Fruit fly (Drosophila melanogaster) whole organism, embryonic: ENCODE results near the gene vkg.

Source experiments
- Awh ChIP-seq: fragments of 200-800 bp; sonication (Bioruptor generic); IDR thresholded peaks from 2 replicates; pipeline ENCODE4, ENCODE4 v1.3.6; 2022; ENCODE audit warnings: missing biosample characterization, missing genetic modification characterization
- CG2129 ChIP-seq: fragments of 200-800 bp; sonication (Bioruptor generic); IDR thresholded peaks from 2 replicates; pipeline ENCODE4 v1.3.6; 2022; ENCODE audit warnings: missing biosample characterization, missing genetic modification characterization; ENCODE audit not compliant: partially characterized antibody
- CG3407 ChIP-seq: fragments of 200-800 bp; sonication (Bioruptor generic); optimal IDR thresholded peaks from 2 replicates; lab custom pipeline; 2018; ENCODE audit warnings: missing biosample characterization, mild to moderate bottlenecking, missing genetic modification characterization
- CG4360 ChIP-seq: fragments of 200-800 bp; sonication (Bioruptor generic); IDR thresholded peaks from 2 replicates; pipeline ENCODE4 v1.3.6; 2022; ENCODE audit warnings: missing biosample characterization, missing genetic modification characterization
- NC2β ChIP-seq: fragments of 200-800 bp; sonication (Bioruptor generic); optimal IDR thresholded peaks from 2 replicates; lab custom pipeline; 2016; ENCODE audit warnings: missing biosample characterization, missing genetic modification characterization
- Stat92E ChIP-seq, 3 experiments: fragments of >200 bp in 2 of 3; fragments of 200-800 bp in 1 of 3; sonication (Bioruptor generic) in 1 of 3; optimal IDR thresholded peaks; 2 replicates each; lab custom pipeline; 2017 to 2019; ENCODE audit warnings: missing biosample characterization in 3 of 3, missing genetic modification characterization in 3 of 3, mild to moderate bottlenecking in 1 of 3, moderate library complexity in 1 of 3
- abd-A ChIP-seq: fragments of 200-800 bp; sonication (Bioruptor generic); optimal IDR thresholded peaks from 3 replicates; lab custom pipeline; 2019; ENCODE audit warnings: missing biosample characterization, mild to moderate bottlenecking, missing genetic modification characterization, moderate library complexity
- az2 ChIP-seq: fragments of 200-800 bp; sonication (Bioruptor generic); optimal IDR thresholded peaks from 3 replicates; lab custom pipeline; 2016; ENCODE audit warnings: missing biosample characterization, missing genetic modification characterization
- grn ChIP-seq: fragments of 200-800 bp; sonication (Bioruptor generic); optimal IDR thresholded peaks from 3 replicates; lab custom pipeline; 2017; ENCODE audit warnings: missing biosample characterization, missing genetic modification characterization
- her ChIP-seq: fragments of 200-800 bp; sonication (Bioruptor generic); optimal IDR thresholded peaks from 2 replicates; lab custom pipeline; 2016; ENCODE audit warnings: missing biosample characterization, missing genetic modification characterization
- kni ChIP-seq: fragments of 200-800 bp; sonication (Bioruptor generic); optimal IDR thresholded peaks from 3 replicates; lab custom pipeline; 2017; ENCODE audit warnings: mild to moderate bottlenecking, missing biosample characterization, missing genetic modification reagents, missing genetic modification characterization
- wek ChIP-seq: fragments of 200-800 bp; sonication (Bioruptor generic); optimal IDR thresholded peaks from 3 replicates; lab custom pipeline; 2018; ENCODE audit warnings: missing biosample characterization, mild to moderate bottlenecking, missing genetic modification characterization, moderate library complexity

DNA sequence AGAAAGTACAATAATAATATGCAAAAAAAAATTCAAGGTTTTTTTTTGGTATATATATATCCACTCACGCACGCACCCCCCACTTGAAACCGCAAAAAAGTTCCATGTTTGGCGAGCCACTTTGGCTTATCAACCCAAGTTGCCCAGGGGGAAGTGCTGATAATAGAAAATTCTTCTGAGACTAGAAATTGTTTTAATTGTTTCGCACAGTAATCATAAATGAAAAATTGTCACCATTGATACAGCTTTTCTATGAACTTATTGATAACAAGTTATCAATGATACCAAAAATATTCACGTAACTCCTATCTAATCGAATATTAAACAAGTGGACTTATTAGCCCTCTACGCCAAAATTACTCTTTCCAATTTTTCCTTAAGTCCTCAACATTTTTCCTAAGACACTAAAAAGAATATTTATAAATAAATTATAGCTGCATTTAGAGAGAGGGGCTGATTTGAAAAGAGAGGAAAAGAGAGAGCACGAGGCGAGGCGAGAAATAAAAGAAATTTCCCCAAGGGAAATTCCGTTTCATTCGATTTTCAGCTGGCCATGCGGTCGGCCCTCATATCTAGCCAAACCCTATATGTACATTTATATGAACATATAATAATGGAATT is 29.3 kb downstream of the vkg start:
- no peak for TF ChIP-seq wek (GFP tag; lab: Kevin White, UChicago)
- TF ChIP-seq kni (GFP tag; lab: Kevin White, UChicago): no peak
- TF ChIP-seq Awh (GFP tag; lab: Robert Waterston, UW): no peak
- TF ChIP-seq grn: no peak
- no peak for TF ChIP-seq abd-A (tag; lab: Kevin White, UChicago)
- TF ChIP-seq CG3407 (GFP tag; lab: Kevin White, UChicago): no peak
- TF ChIP-seq CG2129 (GFP tag; lab: Robert Waterston, UW): no peak
- no peak for TF ChIP-seq her (GFP tag; lab: Kevin White, UChicago)
- TF ChIP-seq az2 (GFP tag; lab: Kevin White, UChicago): no peak
- TF ChIP-seq Stat92E (GFP tag; optimal IDR thresholded peaks at IDR 0.05; lab: Kevin White, UChicago): no peak
- no peak for TF ChIP-seq NC2β (GFP tag; lab: Kevin White, UChicago)
- no peak for TF ChIP-seq CG4360
